Worm (Caenorhabditis elegans): ENCODE results near the gene Y55F3AM.5.

Y55F3AM.5 gene

ce11 chrIV:1009546-1009945 is 10.5 kb downstream of the Y55F3AM.5 start, which contains the start of gene Y55F3AM.9:
Y55F3AM.9 (minus strand) TSS chrIV:1009734.
- TF ChIP-seq lin-35 (GFP tag; optimal IDR thresholded peaks at IDR 0.05) (peak in 1 of 3 experiments; percentile 22), ztf-25 (GFP tag; IDR thresholded peaks at IDR 0.05) (no peak), rpc-1 (optimal IDR thresholded peaks at IDR 0.05) (no peak), rpc-1 (tag; optimal IDR thresholded peaks at IDR 0.05) (no peak), ZK185.1 (tag; optimal IDR thresholded peaks at IDR 0.05; ENCODE audit: poor library complexity, severe bottlenecking) (no peak), snpc-1.1 (tag; optimal IDR thresholded peaks at IDR 0.05; ENCODE audit: insufficient read depth) (peak; percentile 19), snpc-4 (GFP tag; optimal IDR thresholded peaks at IDR 0.05) (no peak), snpc-4 (tag; optimal IDR thresholded peaks at IDR 0.05) (no peak), pbrm-1 (GFP tag; IDR thresholded peaks at IDR 0.05) (no peak), lin-40 (tag; optimal IDR thresholded peaks at IDR 0.05) (peak; percentile 24), B0019.2 (GFP tag; conservative IDR thresholded peaks at IDR 0.05) (no peak), ceh-40 (GFP tag; IDR thresholded peaks at IDR 0.05) (no peak), tbp1 (GFP tag; optimal IDR thresholded peaks at IDR 0.05) (peak; percentile 10), ztf-28 (GFP tag; IDR thresholded peaks at IDR 0.05) (0 out of 2 replicates have a peak, but pooled peaks have one; percentile 13), akir-1 (GFP tag; optimal IDR thresholded peaks at IDR 0.05) (no peak), cebp-1 (GFP tag; IDR thresholded peaks at IDR 0.05) (no peak), cebp-1 (tag; optimal IDR thresholded peaks at IDR 0.05) (peak; percentile 37), repo-1 (tag; optimal IDR thresholded peaks at IDR 0.05) (no peak), lsl-1 (GFP tag; optimal IDR thresholded peaks at IDR 0.05) (peak; percentile 41), mcd-1 (GFP tag; IDR thresholded peaks at IDR 0.05) (peak; percentile 68), attf-5 (GFP tag; optimal IDR thresholded peaks at IDR 0.05) (peak; percentile 48), Y79H2A.3 (GFP tag; conservative IDR thresholded peaks at IDR 0.05) (no peak), F39B2.1 (GFP tag; IDR thresholded peaks at IDR 0.05) (no peak), K12H6.12 (tag; optimal IDR thresholded peaks at IDR 0.05) (peak; percentile 27), F52B5.7 (tag; optimal IDR thresholded peaks at IDR 0.05) (no peak), hmg-1.2 (GFP tag; IDR thresholded peaks at IDR 0.05) (no peak), chd-7 (tag; optimal IDR thresholded peaks at IDR 0.05) (no peak), efl-1 (GFP tag; optimal IDR thresholded peaks at IDR 0.05) (peak; percentile 10), nfyb-1 (GFP tag; IDR thresholded peaks at IDR 0.05) (0 out of 2 replicates have a peak, but pooled peaks have one; percentile 17), madf-6 (GFP tag; IDR thresholded peaks at IDR 0.05) (peak; percentile 51; the same call in 1 of the 2 replicates), mes-4 (tag; optimal IDR thresholded peaks at IDR 0.05) (no peak), F33H1.4 (GFP tag; IDR thresholded peaks at IDR 0.05) (peak; percentile 52), dox-1 (GFP tag; IDR thresholded peaks at IDR 0.05) (0 out of 2 replicates have a peak, but pooled peaks have one; percentile 39), lin-54 (GFP tag; optimal IDR thresholded peaks at IDR 0.05) (peak; percentile 7), ceh-100 (GFP tag; IDR thresholded peaks at IDR 0.05) (no peak), B0035.1 (tag; optimal IDR thresholded peaks at IDR 0.05) (no peak), hmg-20 (GFP tag; IDR thresholded peaks at IDR 0.05) (no peak)

DNA sequence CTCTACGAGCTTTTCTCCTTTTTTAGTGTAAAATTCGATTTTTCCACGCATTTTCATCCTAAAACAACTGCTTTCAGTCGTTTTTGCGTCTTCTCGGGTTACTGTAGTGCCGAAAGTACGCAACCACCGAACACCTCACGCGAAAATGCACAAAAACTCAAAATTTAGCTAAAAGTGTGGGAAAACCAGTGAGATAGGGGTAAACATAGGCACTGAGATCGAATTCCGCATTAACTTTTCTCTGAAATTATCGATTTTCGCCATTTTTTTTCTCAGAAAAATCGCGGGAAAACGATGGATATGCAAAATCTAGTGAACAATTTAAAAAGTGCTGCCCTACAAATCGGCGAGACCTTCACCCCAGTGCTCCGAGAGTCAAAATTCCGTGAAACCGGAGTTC is 11.2 kb downstream of the Y55F3AM.5 start, which contains the start of gene atg-3:
atg-3 (plus strand) TSS at position 301 of the 400 bp plus-strand sequence.
- peak; percentile 21 for TF ChIP-seq lsl-1 (GFP tag; optimal IDR thresholded peaks at IDR 0.05)
- no peak for TF ChIP-seq Y56A3A.18 (GFP tag; IDR thresholded peaks at IDR 0.05)

DNA sequence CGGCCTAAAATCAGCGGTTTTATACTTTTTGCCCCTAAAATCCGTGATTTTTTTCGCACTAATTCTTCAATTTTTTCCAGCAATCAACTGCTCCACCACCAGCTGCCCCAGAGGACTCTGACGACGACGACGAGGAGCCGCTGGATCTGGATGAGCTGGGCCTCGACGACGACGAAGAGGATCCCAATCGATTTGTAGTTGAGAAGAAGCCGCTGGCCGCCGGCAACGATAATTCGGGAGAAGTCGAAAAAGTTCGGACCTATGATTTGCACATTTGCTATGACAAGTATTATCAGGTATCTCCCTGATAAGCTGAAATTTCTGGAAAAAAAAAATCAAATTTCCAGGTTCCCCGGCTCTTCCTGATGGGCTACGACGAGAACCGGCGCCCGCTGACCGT is 12.8 kb downstream of the Y55F3AM.5 start:
- TF ChIP-seq akir-1 (GFP tag; optimal IDR thresholded peaks at IDR 0.05) (no peak), hmg-20 (GFP tag; IDR thresholded peaks at IDR 0.05) (no peak), attf-6 (GFP tag; IDR thresholded peaks at IDR 0.05) (no peak), him-1 (tag; optimal IDR thresholded peaks at IDR 0.05) (no peak), hsf-1 (GFP tag; IDR thresholded peaks at IDR 0.05) (0 out of 2 replicates have a peak, but pooled peaks have one; percentile 15), madf-8 (GFP tag; conservative IDR thresholded peaks at IDR 0.05) (no peak), zfh-2 (GFP tag; conservative IDR thresholded peaks at IDR 0.05) (peak; percentile 61), madf-3 (GFP tag; IDR thresholded peaks at IDR 0.05) (no peak), F55B11.4 (tag; optimal IDR thresholded peaks at IDR 0.05; ENCODE audit: borderline replicate concordance, insufficient read depth) (no peak), hmg-1.2 (GFP tag; IDR thresholded peaks at IDR 0.05) (no peak)

Data from whole organism, young adult.